Fruit fly (Drosophila melanogaster) whole organism, prepupa: ENCODE results near the gene sif.

Experiments used
- Blimp-1 ChIP-seq: fragments of 200-800 bp; sonication (Bioruptor generic); optimal IDR thresholded peaks from 3 replicates; lab custom pipeline; 2017; ENCODE audit warnings: missing biosample characterization, missing genetic modification characterization, mild to moderate bottlenecking, moderate library complexity, missing genetic modification reagents
- CG11294 ChIP-seq: fragments of 200-800 bp; sonication (Bioruptor generic); IDR thresholded peaks from 2 replicates; pipeline ENCODE4 v1.3.6; 2022; ENCODE audit warnings: missing biosample characterization, missing genetic modification characterization
- CG11762 ChIP-seq: fragments of 200-800 bp; sonication (Bioruptor generic); optimal IDR thresholded peaks from 3 replicates; lab custom pipeline; 2016; ENCODE audit warnings: missing biosample characterization, missing genetic modification characterization; ENCODE audit not compliant: insufficient read depth
- CG11902 ChIP-seq: fragments of 200-800 bp; sonication (Bioruptor generic); optimal IDR thresholded peaks from 3 replicates; lab custom pipeline; 2016; ENCODE audit warnings: missing biosample characterization, missing genetic modification characterization
- CG15336 ChIP-seq: fragments of 200-800 bp; sonication (Bioruptor generic); IDR thresholded peaks from 2 replicates; pipeline ENCODE4 v1.3.6; 2022; ENCODE audit warnings: missing biosample characterization, missing genetic modification characterization
- CG1621 ChIP-seq: fragments of 200-800 bp; sonication (Bioruptor generic); optimal IDR thresholded peaks from 3 replicates; lab custom pipeline; 2018; ENCODE audit warnings: missing biosample characterization, mild to moderate bottlenecking, missing genetic modification characterization
- CG16779 ChIP-seq: fragments of 200-800 bp; sonication (Bioruptor generic); optimal IDR thresholded peaks from 3 replicates; lab custom pipeline; 2017; ENCODE audit warnings: missing biosample characterization, mild to moderate bottlenecking, missing genetic modification characterization
- CG3032 ChIP-seq: fragments of 200-800 bp; optimal IDR thresholded peaks from 2 replicates; lab custom pipeline; 2019; ENCODE audit warnings: missing biosample characterization, mild to moderate bottlenecking, missing genetic modification characterization, moderate library complexity
- CG31627 ChIP-seq: fragments of 200-800 bp; sonication (Bioruptor generic); optimal IDR thresholded peaks from 3 replicates; lab custom pipeline; 2016; ENCODE audit warnings: missing biosample characterization, missing genetic modification characterization
- CG32006 ChIP-seq: fragments of 200-800 bp; sonication (Bioruptor generic); optimal IDR thresholded peaks from 3 replicates; lab custom pipeline; 2017; ENCODE audit warnings: missing biosample characterization, mild to moderate bottlenecking, missing genetic modification characterization
- CG34406 ChIP-seq: fragments of 200-800 bp; sonication (Bioruptor generic); optimal IDR thresholded peaks from 3 replicates; lab custom pipeline; 2016; ENCODE audit warnings: missing biosample characterization, missing genetic modification characterization
- CG4318 ChIP-seq: fragments of 200-800 bp; sonication (Bioruptor generic); optimal IDR thresholded peaks from 3 replicates; lab custom pipeline; 2017; ENCODE audit warnings: missing biosample characterization, mild to moderate bottlenecking, missing genetic modification characterization
- CG6163 ChIP-seq: fragments of 200-800 bp; sonication (Bioruptor generic); IDR thresholded peaks from 3 replicates; pipeline ENCODE4 v1.3.6; 2022; ENCODE audit warnings: missing biosample characterization, missing genetic modification characterization
- CG6276 ChIP-seq: fragments of 200-800 bp; sonication (Bioruptor generic); optimal IDR thresholded peaks from 2 replicates; lab custom pipeline; 2017; ENCODE audit warnings: missing biosample characterization, mild to moderate bottlenecking, missing genetic modification characterization
- CG6808 ChIP-seq: fragments of 200-800 bp; sonication (Bioruptor generic); optimal IDR thresholded peaks from 3 replicates; lab custom pipeline; 2017; ENCODE audit warnings: missing biosample characterization, missing genetic modification characterization, mild to moderate bottlenecking, moderate library complexity, missing genetic modification reagents
- CG6854 ChIP-seq: fragments of 200-800 bp; sonication (Bioruptor generic); optimal IDR thresholded peaks from 2 replicates; lab custom pipeline; 2017; ENCODE audit warnings: missing biosample characterization, mild to moderate bottlenecking, missing genetic modification characterization
- CG7368 ChIP-seq: fragments of 200-800 bp; sonication (Bioruptor generic); optimal IDR thresholded peaks from 3 replicates; lab custom pipeline; 2016; ENCODE audit warnings: missing biosample characterization, missing genetic modification characterization
- CG8119 ChIP-seq: fragments of 200-800 bp; sonication (Bioruptor generic); IDR thresholded peaks from 3 replicates; pipeline ENCODE4 v1.3.6; 2022; ENCODE audit warnings: missing biosample characterization, missing genetic modification characterization
- CG9139 ChIP-seq: fragments of 200-800 bp; sonication (Bioruptor generic); optimal IDR thresholded peaks from 3 replicates; lab custom pipeline; 2017; ENCODE audit warnings: missing biosample characterization, mild to moderate bottlenecking, missing genetic modification characterization
- Eip75B ChIP-seq: fragments of 200-800 bp; sonication (Bioruptor generic); optimal IDR thresholded peaks from 3 replicates; lab custom pipeline; 2016; ENCODE audit warnings: missing biosample characterization, missing genetic modification characterization
- Eip78C ChIP-seq: fragments of 200-800 bp; sonication (Bioruptor generic); peaks from one replicate; lab custom pipeline; 2016; ENCODE audit warnings: missing biosample characterization, missing genetic modification characterization
- Eip93F ChIP-seq: fragments of 200-800 bp; sonication (Bioruptor generic); optimal IDR thresholded peaks from 2 replicates; lab custom pipeline; 2016; ENCODE audit warnings: missing biosample characterization, mild to moderate bottlenecking, missing genetic modification characterization
- Ets21C ChIP-seq: fragments of 200-800 bp; sonication (Bioruptor generic); optimal IDR thresholded peaks from 3 replicates; lab custom pipeline; 2016; ENCODE audit warnings: missing biosample characterization, missing genetic modification characterization
- Ets96B ChIP-seq: fragments of 200-800 bp; optimal IDR thresholded peaks from 2 replicates; lab custom pipeline; 2019; ENCODE audit warnings: missing biosample characterization, mild to moderate bottlenecking, missing genetic modification characterization, moderate library complexity
- Gug ChIP-seq: fragments of 200-800 bp; sonication (Bioruptor generic); IDR thresholded peaks from 2 replicates; pipeline ENCODE4 v1.3.6; 2022; ENCODE audit warnings: missing biosample characterization, missing genetic modification characterization
- Hr38 ChIP-seq: sonication (Bioruptor generic); optimal IDR thresholded peaks from 2 replicates; lab custom pipeline; 2016; ENCODE audit warnings: missing biosample characterization, missing genetic modification characterization
- Hr4 ChIP-seq: fragments of 200-800 bp; sonication (Bioruptor generic); optimal IDR thresholded peaks from 3 replicates; lab custom pipeline; 2016; ENCODE audit warnings: missing biosample characterization, missing genetic modification characterization
- Lpt ChIP-seq: fragments of 200-800 bp; sonication (Bioruptor generic); optimal IDR thresholded peaks from 3 replicates; lab custom pipeline; 2016; ENCODE audit warnings: missing biosample characterization, missing genetic modification characterization
- Met ChIP-seq: fragments of 200-800 bp; sonication (Bioruptor generic); optimal IDR thresholded peaks from 3 replicates; lab custom pipeline; 2016; ENCODE audit warnings: missing biosample characterization, missing genetic modification characterization
- Smox ChIP-seq: fragments of 200-800 bp; sonication (Bioruptor generic); optimal IDR thresholded peaks from 3 replicates; lab custom pipeline; 2016; ENCODE audit warnings: missing biosample characterization, missing genetic modification characterization
- Sox102F ChIP-seq: fragments of 200-800 bp; sonication (Bioruptor generic); optimal IDR thresholded peaks from 2 replicates; lab custom pipeline; 2016; ENCODE audit warnings: missing biosample characterization, mild to moderate bottlenecking, missing genetic modification characterization
- Sox14 ChIP-seq: fragments of 200-800 bp; sonication (Bioruptor generic); optimal IDR thresholded peaks from 3 replicates; lab custom pipeline; 2016; ENCODE audit warnings: missing biosample characterization, missing genetic modification characterization
- achi ChIP-seq: fragments of 200-800 bp; sonication (Bioruptor generic); optimal IDR thresholded peaks from 3 replicates; lab custom pipeline; 2016; ENCODE audit warnings: missing biosample characterization, missing genetic modification characterization
- acj6 ChIP-seq: fragments of 200-800 bp; sonication (Bioruptor generic); optimal IDR thresholded peaks from 3 replicates; lab custom pipeline; 2016; ENCODE audit warnings: missing biosample characterization, missing genetic modification characterization
- cyc ChIP-seq: fragments of 200-800 bp; sonication (Bioruptor generic); optimal IDR thresholded peaks from 3 replicates; lab custom pipeline; 2016; ENCODE audit warnings: missing biosample characterization, missing genetic modification characterization
- dsx ChIP-seq: fragments of 200-800 bp; optimal IDR thresholded peaks from 3 replicates; lab custom pipeline; 2019; ENCODE audit warnings: missing biosample characterization, mild to moderate bottlenecking, missing genetic modification characterization, moderate library complexity; ENCODE audit not compliant: poor library complexity, severe bottlenecking
- eg ChIP-seq: fragments of 200-800 bp; sonication (Bioruptor generic); IDR thresholded peaks from 3 replicates; pipeline ENCODE4 v1.3.6; 2022; ENCODE audit warnings: missing biosample characterization, missing genetic modification characterization
- esn ChIP-seq: fragments of 200-800 bp; sonication (Bioruptor generic); optimal IDR thresholded peaks from 2 replicates; lab custom pipeline; 2016; ENCODE audit warnings: missing biosample characterization, mild to moderate bottlenecking, missing genetic modification characterization, moderate library complexity
- fd59A ChIP-seq: fragments of 200-800 bp; sonication (Bioruptor generic); optimal IDR thresholded peaks from 2 replicates; lab custom pipeline; 2017; ENCODE audit warnings: missing biosample characterization, mild to moderate bottlenecking, missing genetic modification characterization, missing genetic modification reagents
- fd85E ChIP-seq: fragments of 200-800 bp; sonication (Bioruptor generic); optimal IDR thresholded peaks from 3 replicates; lab custom pipeline; 2016; ENCODE audit warnings: missing biosample characterization, missing genetic modification characterization
- lz ChIP-seq: fragments of 200-800 bp; sonication (Bioruptor generic); optimal IDR thresholded peaks from 3 replicates; lab custom pipeline; 2016; ENCODE audit warnings: missing biosample characterization, missing genetic modification characterization
- net ChIP-seq: fragments of 200-800 bp; sonication (Bioruptor generic); optimal IDR thresholded peaks from 3 replicates; lab custom pipeline; 2016; ENCODE audit warnings: missing biosample characterization, missing genetic modification characterization
- salr ChIP-seq, 2 experiments: fragments of 200-800 bp; sonication (Bioruptor generic); optimal IDR thresholded peaks; 3 replicates each; lab custom pipeline; 2016 to 2018; ENCODE audit warnings: missing biosample characterization in 2 of 2, missing genetic modification characterization in 2 of 2, mild to moderate bottlenecking in 1 of 2
- spab ChIP-seq: fragments of 200-800 bp; sonication (Bioruptor generic); optimal IDR thresholded peaks from 2 replicates; lab custom pipeline; 2017; ENCODE audit warnings: missing biosample characterization, mild to moderate bottlenecking, missing genetic modification characterization, missing genetic modification reagents
- ss ChIP-seq, 2 experiments: fragments of 200-800 bp; sonication (Bioruptor generic); optimal IDR thresholded peaks; 2 replicates in 1 of 2; 3 replicates in 1 of 2; lab custom pipeline; 2017 to 2018; ENCODE audit warnings: mild to moderate bottlenecking in 2 of 2, missing biosample characterization in 2 of 2, missing genetic modification characterization in 2 of 2, moderate library complexity in 1 of 2
- svp ChIP-seq: fragments of 200-800 bp; sonication (Bioruptor generic); peaks from one replicate; lab custom pipeline; 2016; ENCODE audit warnings: missing biosample characterization, missing genetic modification characterization
- topi ChIP-seq: fragments of 200-800 bp; sonication (Bioruptor generic); optimal IDR thresholded peaks from 3 replicates; lab custom pipeline; 2016; ENCODE audit warnings: missing biosample characterization, missing genetic modification characterization

Gene sif

DNA sequence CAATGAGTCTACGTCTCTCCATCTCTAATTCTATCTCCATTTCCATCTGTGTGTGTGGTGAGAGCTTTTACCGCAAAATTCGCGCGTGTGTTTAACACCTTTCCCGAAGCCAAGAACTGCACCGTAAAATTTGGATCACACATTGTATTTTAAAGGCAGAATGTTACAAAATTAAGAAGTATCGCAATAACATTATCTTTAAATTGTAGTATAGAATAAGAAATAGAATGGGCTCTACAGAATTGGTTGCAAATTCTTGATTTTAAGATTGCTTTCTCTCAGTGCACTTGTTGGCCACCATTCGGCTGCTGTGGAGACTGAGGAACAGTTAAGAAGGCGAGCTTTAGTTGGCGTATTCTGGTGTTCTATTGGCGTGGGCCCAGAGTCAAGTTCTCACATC lies 31.2 kb upstream of the sif start (continued):
- TF ChIP-seq CG6163 (GFP tag; lab: Robert Waterston, UW) = peak; percentile 73
- TF ChIP-seq CG15336 = peak; percentile 83
- no peak for TF ChIP-seq CG6808 (GFP tag; lab: Kevin White, UChicago)
- TF ChIP-seq Eip78C = peak; percentile 24
- TF ChIP-seq ss (GFP tag; optimal IDR thresholded peaks at IDR 0.05; lab: Kevin White, UChicago) = no peak
- peak; percentile 34 for TF ChIP-seq cyc
- no peak for TF ChIP-seq fd59A (GFP tag; lab: Kevin White, UChicago)
- peak; percentile 44 for TF ChIP-seq CG31627 (GFP tag; lab: Kevin White, UChicago)
- TF ChIP-seq Sox102F (GFP tag; lab: Kevin White, UChicago) = peak; percentile 31
- peak; percentile 25 for TF ChIP-seq acj6 (GFP tag; lab: Kevin White, UChicago)
- no peak for TF ChIP-seq spab (GFP tag; lab: Kevin White, UChicago)
- TF ChIP-seq achi = peak; percentile 63
- peak; percentile 83 for TF ChIP-seq CG32006
- TF ChIP-seq esn (GFP tag; lab: Kevin White, UChicago) = peak; percentile 39

- TF ChIP-seq Blimp-1 (GFP tag; lab: Kevin White, UChicago) (peak; percentile 100), cyc (no peak), Eip93F (GFP tag; lab: Kevin White, UChicago) (peak; percentile 21), Eip75B (no peak), Sox14 (GFP tag; lab: Kevin White, UChicago) (no peak), Lpt (GFP tag; lab: Kevin White, UChicago) (no peak), Met (peak; percentile 56), topi (GFP tag; lab: Kevin White, UChicago) (no peak), Sox102F (GFP tag; lab: Kevin White, UChicago) (peak; percentile 60), net (GFP tag; lab: Kevin White, UChicago) (no peak), Gug (GFP tag; lab: Robert Waterston, UW) (no peak), CG6854 (GFP tag; lab: Kevin White, UChicago) (peak; percentile 50), CG3032 (tag; lab: Kevin White, UChicago) (no peak), dsx (no peak), CG4318 (GFP tag; lab: Kevin White, UChicago) (no peak), Hr4 (GFP tag; lab: Kevin White, UChicago) (no peak), Hr38 (GFP tag; lab: Kevin White, UChicago) (no peak), CG11294 (GFP tag; lab: Robert Waterston, UW) (no peak), CG11902 (GFP tag; lab: Kevin White, UChicago) (no peak)
- TF ChIP-seq, all 60 proteins: peak for 5
These were observed 29.9 kb upstream of the sif start for dm6 chr3L:5627816-5628215.

DNA sequence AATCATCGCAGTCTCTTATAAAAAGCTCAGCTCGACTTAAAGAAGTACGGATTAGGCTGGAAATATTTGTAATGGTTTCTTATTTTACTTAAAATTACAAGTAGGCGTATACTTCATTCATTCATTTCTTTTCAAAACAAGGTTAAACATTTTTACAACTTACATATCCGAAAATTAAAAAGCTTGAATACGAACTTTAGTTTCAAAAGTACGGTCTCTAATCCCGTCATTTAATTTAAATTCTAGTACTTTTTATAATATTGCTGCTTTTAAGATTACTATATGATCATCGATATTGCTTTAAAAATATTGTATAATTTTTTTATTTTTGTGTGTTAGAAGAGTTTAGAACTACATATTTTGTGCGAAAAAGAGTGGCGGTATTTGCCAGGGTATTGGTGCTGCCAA lies 27.5 kb upstream of the sif start:
- TF ChIP-seq CG7368 (GFP tag; lab: Kevin White, UChicago) = no peak
- TF ChIP-seq CG16779 (tag; lab: Kevin White, UChicago) = no peak
- no peak for TF ChIP-seq CG1621
- peak; percentile 13 for TF ChIP-seq Hr4 (GFP tag; lab: Kevin White, UChicago)
- TF ChIP-seq Ets96B = no peak
- peak; percentile 38; the same call in 1 of the 3 replicates for TF ChIP-seq CG8119 (GFP tag; lab: Robert Waterston, UW)
- TF ChIP-seq CG34406 = peak; percentile 12
- TF ChIP-seq CG6163 (GFP tag; lab: Robert Waterston, UW) = peak; percentile 47; the same call in 1 of the 3 replicates
- TF ChIP-seq CG11294 (GFP tag; lab: Robert Waterston, UW) = no peak
- TF ChIP-seq fd85E = no peak
- TF ChIP-seq esn (GFP tag; lab: Kevin White, UChicago) = peak; percentile 81
- TF ChIP-seq eg (GFP tag; lab: Robert Waterston, UW) = no peak
- no peak for TF ChIP-seq fd59A (GFP tag; lab: Kevin White, UChicago)
- TF ChIP-seq CG6808 (GFP tag; lab: Kevin White, UChicago) = no peak
- peak; percentile 74 for TF ChIP-seq lz
- peak; percentile 46 for TF ChIP-seq Ets21C (GFP tag; lab: Kevin White, UChicago)
- TF ChIP-seq CG6276 (GFP tag; lab: Kevin White, UChicago) = peak; percentile 8
- TF ChIP-seq acj6 (GFP tag; lab: Kevin White, UChicago) = peak; percentile 37
- TF ChIP-seq CG9139 = no peak
- peak; percentile 65 for TF ChIP-seq CG31627 (GFP tag; lab: Kevin White, UChicago)
- TF ChIP-seq CG4318 (GFP tag; lab: Kevin White, UChicago) = peak; percentile 29
- TF ChIP-seq Eip78C = peak; percentile 95
- TF ChIP-seq Smox (GFP tag; lab: Kevin White, UChicago) = peak; percentile 62
- no peak for TF ChIP-seq CG11762 (GFP tag; lab: Kevin White, UChicago)
- no peak for TF ChIP-seq Eip93F (GFP tag; lab: Kevin White, UChicago)
- TF ChIP-seq Hr38 (GFP tag; lab: Kevin White, UChicago) = no peak
- peak; percentile 46 for TF ChIP-seq cyc
- TF ChIP-seq svp (GFP tag; lab: Kevin White, UChicago) = peak; percentile 95
- TF ChIP-seq salr (GFP tag; optimal IDR thresholded peaks at IDR 0.05; lab: Kevin White, UChicago) = peak in 1 of 2 experiments; percentile 62
- no peak for TF ChIP-seq Lpt (GFP tag; lab: Kevin White, UChicago)
